Worm (Caenorhabditis elegans) whole organism, midembryonic: ENCODE measurements around the gene Y17D7C.6.

ENCODE experiments used
- T22C8.4 ChIP-seq: fragments of 200-800 bp; sonication (Bioruptor generic); IDR thresholded peaks from 2 replicates; pipeline ENCODE4 v1.3.6; 2022; ENCODE audit warnings: missing genetic modification characterization, missing compliant biosample characterization
- cog-1 ChIP-seq: sonication (generic microtip); optimal IDR thresholded peaks from 2 replicates; lab custom pipeline; 2016; ENCODE audit warnings: missing genetic modification characterization, missing compliant biosample characterization
- flt-1 ChIP-seq: fragments of 200-800 bp; sonication (Bioruptor generic); IDR thresholded peaks from 2 replicates; pipeline ENCODE4 v1.3.6; 2022; ENCODE audit warnings: missing genetic modification characterization, missing compliant biosample characterization
- klf-2 ChIP-seq: fragments of 200-800 bp; sonication (Bioruptor generic); conservative IDR thresholded peaks from 2 replicates; pipeline ENCODE4 v1.3.6; 2022; ENCODE audit warnings: missing genetic modification reagents, missing genetic modification characterization, missing compliant biosample characterization
- med-1 ChIP-seq: sonication (generic microtip); optimal IDR thresholded peaks from 2 replicates; lab custom pipeline; 2017; ENCODE audit warnings: missing genetic modification characterization, mild to moderate bottlenecking, missing compliant biosample characterization, antibody characterized with exemption, missing genetic modification reagents; ENCODE audit not compliant: insufficient read depth
- ref-1 ChIP-seq: fragments of 200-800 bp; sonication (Bioruptor generic); conservative IDR thresholded peaks from 2 replicates; pipeline ENCODE4 v1.3.6; 2022; ENCODE audit warnings: missing genetic modification reagents, missing genetic modification characterization, missing compliant biosample characterization
- tab-1 ChIP-seq: fragments of 200-800 bp; sonication (Bioruptor generic); IDR thresholded peaks from 2 replicates; pipeline ENCODE4 v1.3.6; 2022; ENCODE audit warnings: missing genetic modification characterization, missing compliant biosample characterization
- ztf-23 ChIP-seq: fragments of 200-800 bp; sonication (Bioruptor generic); IDR thresholded peaks from 2 replicates; pipeline ENCODE4 v1.3.6; 2022; ENCODE audit warnings: missing genetic modification reagents, missing genetic modification characterization, missing compliant biosample characterization
- ztf-29 ChIP-seq: fragments of 200-800 bp; sonication (Bioruptor generic); IDR thresholded peaks from 2 replicates; pipeline ENCODE4 v1.3.6; 2022; ENCODE audit warnings: missing genetic modification reagents, missing genetic modification characterization, missing compliant biosample characterization

DNA sequence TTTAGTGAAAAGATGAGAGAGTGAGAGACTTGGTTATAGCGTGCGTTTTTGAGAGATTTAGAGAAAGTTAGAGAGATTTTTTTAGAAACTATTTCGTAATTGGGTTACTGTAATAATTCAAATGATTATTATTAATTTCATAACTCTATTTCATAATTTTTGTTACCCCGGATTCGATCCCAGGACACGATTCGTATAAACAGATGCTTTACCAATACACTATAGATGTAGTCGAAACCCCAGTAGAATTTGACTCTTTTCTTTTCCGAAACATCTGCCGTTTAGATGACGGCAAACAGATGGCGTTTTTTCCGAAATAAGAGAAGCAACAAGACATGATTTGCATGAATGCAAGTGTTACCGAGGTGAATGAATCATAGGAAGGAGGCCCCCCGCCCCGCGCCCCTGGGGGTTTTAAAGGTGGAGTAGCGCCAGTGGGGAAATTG lies 458 bp downstream of the Y17D7C.6 start:
- TF ChIP-seq med-1 (GFP tag; lab: Kevin White, UChicago) (no peak), cog-1 (tag; lab: Kevin White, UChicago) (peak; percentile 84), tab-1 (GFP tag; lab: Robert Waterston, UW) (peak; percentile 71; the same call in 1 of the 2 replicates), ref-1 (GFP tag; lab: Robert Waterston, UW) (no peak), flt-1 (GFP tag; lab: Robert Waterston, UW) (no peak), ztf-23 (GFP tag; lab: Robert Waterston, UW) (no peak), klf-2 (GFP tag; lab: Robert Waterston, UW) (no peak), T22C8.4 (no peak), ztf-29 (GFP tag; lab: Robert Waterston, UW) (no peak)
